Worm (Caenorhabditis elegans) whole organism, young adult: ENCODE results near the gene lec-7.
A peak's percentile ranks its signal among the peaks of the same experiment; 100 is the strongest.

Source experiments
- C17E4.6 ChIP-seq: fragments of 200-800 bp; sonication (Bioruptor generic); IDR thresholded peaks from 2 replicates; pipeline ENCODE4 v1.3.6; 2022; ENCODE audit warnings: missing genetic modification reagents, missing genetic modification characterization, missing compliant biosample characterization
- D2030.7 ChIP-seq: fragments of 200-800 bp; sonication (Bioruptor generic); IDR thresholded peaks from 2 replicates; pipeline ENCODE4 v1.3.6; 2022; ENCODE audit warnings: missing genetic modification reagents, missing genetic modification characterization, missing compliant biosample characterization
- F10E7.11 ChIP-seq: sonication (generic microtip); optimal IDR thresholded peaks from 2 replicates; lab custom pipeline; 2017; ENCODE audit warnings: mild to moderate bottlenecking, missing genetic modification characterization, moderate library complexity, missing compliant biosample characterization
- F22D6.2 ChIP-seq: sonication (generic microtip); optimal IDR thresholded peaks from 2 replicates; lab custom pipeline; 2016; ENCODE audit warnings: mild to moderate bottlenecking, missing genetic modification characterization, missing compliant biosample characterization
- F23B12.7 ChIP-seq: sonication (generic microtip); optimal IDR thresholded peaks from 2 replicates; lab custom pipeline; 2017; ENCODE audit warnings: missing genetic modification characterization, mild to moderate bottlenecking, missing compliant biosample characterization, antibody characterized with exemption, moderate library complexity; ENCODE audit not compliant: insufficient read depth
- F39B2.1 ChIP-seq: fragments of 200-800 bp; sonication (Bioruptor generic); IDR thresholded peaks from 2 replicates; pipeline ENCODE4 v1.3.6; 2022; ENCODE audit warnings: missing genetic modification reagents, missing genetic modification characterization, missing compliant biosample characterization
- F57A8.1 ChIP-seq: fragments of 200-800 bp; sonication (Bioruptor generic); optimal IDR thresholded peaks from 2 replicates; lab custom pipeline; 2018; ENCODE audit warnings: mild to moderate bottlenecking, missing genetic modification characterization, moderate library complexity, missing compliant biosample characterization
- K12H6.12 ChIP-seq: fragments of 200-800 bp; sonication (Bioruptor generic); optimal IDR thresholded peaks from 2 replicates; lab custom pipeline; 2018; ENCODE audit warnings: mild to moderate bottlenecking, missing genetic modification characterization, missing compliant biosample characterization
- Y53G8AR.9 ChIP-seq: fragments of 200-800 bp; sonication (Bioruptor generic); conservative IDR thresholded peaks from 2 replicates; pipeline ENCODE4 v1.3.6; 2022; ENCODE audit warnings: missing genetic modification reagents, missing genetic modification characterization, missing compliant biosample characterization
- Y95B8A.8 ChIP-seq: fragments of 200-800 bp; sonication (Bioruptor generic); IDR thresholded peaks from 2 replicates; pipeline ENCODE4 v1.3.6; 2022; ENCODE audit warnings: missing genetic modification reagents, missing genetic modification characterization, missing compliant biosample characterization
- aptf-2 ChIP-seq: fragments of 200-800 bp; sonication (Bioruptor generic); conservative IDR thresholded peaks from 2 replicates; pipeline ENCODE4 v1.3.6; 2022; ENCODE audit warnings: missing genetic modification reagents, missing genetic modification characterization, missing compliant biosample characterization
- aptf-3 ChIP-seq: fragments of 200-800 bp; sonication (Bioruptor generic); IDR thresholded peaks from 2 replicates; pipeline ENCODE4 v1.3.6; 2022; ENCODE audit warnings: missing genetic modification characterization, missing compliant biosample characterization
- ceh-27 ChIP-seq: fragments of 200-800 bp; sonication (Bioruptor generic); optimal IDR thresholded peaks from 2 replicates; lab custom pipeline; 2018; ENCODE audit warnings: mild to moderate bottlenecking, missing genetic modification characterization, moderate library complexity, missing compliant biosample characterization
- ceh-91 ChIP-seq: fragments of 200-800 bp; sonication (Bioruptor generic); IDR thresholded peaks from 2 replicates; pipeline ENCODE4 v1.3.6; 2022; ENCODE audit warnings: missing genetic modification reagents, missing genetic modification characterization, missing compliant biosample characterization
- dpff-1 ChIP-seq: sonication (generic microtip); optimal IDR thresholded peaks from 2 replicates; lab custom pipeline; 2017; ENCODE audit warnings: mild to moderate bottlenecking, missing genetic modification characterization, missing compliant biosample characterization
- dpl-1 ChIP-seq: fragments of 150-350 bp; optimal IDR thresholded peaks from 2 replicates; lab custom pipeline; 2014; ENCODE audit warnings: missing biosample characterization, missing genetic modification reagents, missing genetic modification characterization
- efl-1 ChIP-seq: fragments of 150-350 bp; optimal IDR thresholded peaks from 2 replicates; lab custom pipeline; 2014; ENCODE audit warnings: missing biosample characterization, missing genetic modification reagents, missing genetic modification characterization
- ekl-4 ChIP-seq: fragments of 200-800 bp; sonication (Bioruptor generic); IDR thresholded peaks from 2 replicates; pipeline ENCODE4 v1.3.6; 2022; ENCODE audit warnings: missing genetic modification reagents, missing genetic modification characterization, missing compliant biosample characterization
- fkh-3 ChIP-seq: sonication (generic microtip); optimal IDR thresholded peaks from 2 replicates; lab custom pipeline; 2016; ENCODE audit warnings: mild to moderate bottlenecking, missing genetic modification characterization, missing compliant biosample characterization
- hmg-1.2 ChIP-seq: fragments of 200-800 bp; sonication (Bioruptor generic); IDR thresholded peaks from 2 replicates; pipeline ENCODE4 v1.3.6; 2022; ENCODE audit warnings: missing genetic modification reagents, missing genetic modification characterization, missing compliant biosample characterization
- hrde-1 ChIP-seq: sonication (generic microtip); optimal IDR thresholded peaks from 2 replicates; lab custom pipeline; 2016; ENCODE audit warnings: missing genetic modification characterization, mild to moderate bottlenecking, missing compliant biosample characterization, moderate library complexity, missing genotype, missing genetic modification reagents, borderline replicate concordance
- hsf-1 ChIP-seq: fragments of 200-800 bp; sonication (Bioruptor generic); IDR thresholded peaks from 2 replicates; pipeline ENCODE4 v1.3.6; 2022; ENCODE audit warnings: missing genetic modification reagents, missing genetic modification characterization, missing compliant biosample characterization
- lin-26 ChIP-seq: fragments of 200-800 bp; sonication (Bioruptor generic); IDR thresholded peaks from 2 replicates; pipeline ENCODE4 v1.3.6; 2022; ENCODE audit warnings: missing genetic modification reagents, missing genetic modification characterization, missing compliant biosample characterization
- lir-1 ChIP-seq: fragments of 200-800 bp; sonication (Bioruptor generic); conservative IDR thresholded peaks from 2 replicates; pipeline ENCODE4 v1.3.6; 2022; ENCODE audit warnings: missing genetic modification reagents, missing genetic modification characterization, missing compliant biosample characterization
- madf-10 ChIP-seq: sonication (generic microtip); optimal IDR thresholded peaks from 2 replicates; lab custom pipeline; 2016; ENCODE audit warnings: mild to moderate bottlenecking, missing genetic modification characterization, missing compliant biosample characterization
- madf-3 ChIP-seq: fragments of 200-800 bp; sonication (Bioruptor generic); IDR thresholded peaks from 2 replicates; pipeline ENCODE4 v1.3.6; 2022; ENCODE audit warnings: missing genetic modification reagents, missing genetic modification characterization, missing compliant biosample characterization
- madf-6 ChIP-seq: fragments of 200-800 bp; sonication (Bioruptor generic); IDR thresholded peaks from 2 replicates; pipeline ENCODE4 v1.3.6; 2022; ENCODE audit warnings: missing genetic modification reagents, missing genetic modification characterization, missing compliant biosample characterization
- madf-8 ChIP-seq: fragments of 200-800 bp; sonication (Bioruptor generic); conservative IDR thresholded peaks from 2 replicates; pipeline ENCODE4 v1.3.6; 2022; ENCODE audit warnings: missing genetic modification reagents, missing genetic modification characterization, missing compliant biosample characterization
- mes-4 ChIP-seq: sonication (generic microtip); optimal IDR thresholded peaks from 2 replicates; lab custom pipeline; 2016; ENCODE audit warnings: missing genotype, missing genetic modification characterization, missing compliant biosample characterization
- nhr-179 ChIP-seq: sonication (generic microtip); optimal IDR thresholded peaks from 2 replicates; lab custom pipeline; 2016; ENCODE audit warnings: mild to moderate bottlenecking, missing genetic modification characterization, missing compliant biosample characterization
- nhr-80 ChIP-seq: sonication (generic microtip); optimal IDR thresholded peaks from 2 replicates; lab custom pipeline; 2016; ENCODE audit warnings: missing genetic modification characterization, missing compliant biosample characterization
- pbrm-1 ChIP-seq: fragments of 200-800 bp; sonication (Bioruptor generic); IDR thresholded peaks from 2 replicates; pipeline ENCODE4 v1.3.6; 2022; ENCODE audit warnings: missing genetic modification reagents, missing genetic modification characterization, missing compliant biosample characterization
- rcor-1 ChIP-seq: fragments of 200-800 bp; sonication (Bioruptor generic); IDR thresholded peaks from 2 replicates; pipeline ENCODE4 v1.3.6; 2022; ENCODE audit warnings: missing genetic modification reagents, missing genetic modification characterization, missing compliant biosample characterization
- rec-8 ChIP-seq, 2 experiments: sonication (generic microtip); optimal IDR thresholded peaks; 2 replicates each; lab custom pipeline; 2016; ENCODE audit warnings: mild to moderate bottlenecking in 2 of 2, missing genetic modification characterization in 2 of 2, missing genetic modification reagents in 2 of 2, missing genotype in 2 of 2, missing biosample characterization in 1 of 2, missing compliant biosample characterization in 1 of 2, moderate library complexity in 1 of 2
- sea-2 ChIP-seq: fragments of 200-800 bp; sonication (Bioruptor generic); IDR thresholded peaks from 2 replicates; pipeline ENCODE4 v1.3.6; 2022; ENCODE audit warnings: missing genetic modification characterization, missing compliant biosample characterization
- snpc-3.4 ChIP-seq: sonication (generic microtip); optimal IDR thresholded peaks from 2 replicates; lab custom pipeline; 2017; ENCODE audit warnings: missing genetic modification characterization, mild to moderate bottlenecking, missing compliant biosample characterization, antibody characterized with exemption, moderate library complexity, missing genotype, missing genetic modification reagents
- xnd-1 ChIP-seq: sonication (generic microtip); optimal IDR thresholded peaks from 2 replicates; lab custom pipeline; 2016; ENCODE audit warnings: missing genotype, missing genetic modification reagents, missing genetic modification characterization, missing compliant biosample characterization
- ztf-25 ChIP-seq: fragments of 200-800 bp; sonication (Bioruptor generic); IDR thresholded peaks from 2 replicates; pipeline ENCODE4 v1.3.6; 2022; ENCODE audit warnings: missing genetic modification reagents, missing genetic modification characterization, missing compliant biosample characterization

Gene lec-7

DNA sequence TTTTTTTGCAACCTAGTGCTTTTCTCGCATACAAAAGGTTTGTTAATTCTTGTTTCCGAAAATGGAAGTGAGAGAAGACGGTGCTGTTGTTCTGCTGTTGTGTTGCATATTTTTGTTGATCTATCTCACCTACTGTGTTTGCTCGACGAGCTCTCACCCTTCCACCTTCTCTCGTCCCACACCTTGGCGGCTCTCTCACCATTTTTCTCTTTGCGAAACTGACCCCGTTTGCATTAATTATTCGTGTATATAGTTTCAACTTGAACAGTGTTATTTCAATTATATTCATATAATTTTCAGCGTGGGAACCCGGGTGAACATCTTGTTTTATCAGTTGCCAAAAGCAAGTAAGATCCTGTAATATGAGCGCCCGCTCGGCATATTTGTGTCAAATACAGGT is 25.3 kb downstream of the lec-7 start, which contains the start of gene R07B1.9:
Gene R07B1.9, plus strand, starts transcription at position 301 of the 400 bp plus-strand sequence.
- TF ChIP-seq F23B12.7 (tag; lab: Kevin White, UChicago) (no peak), sea-2 (GFP tag; lab: Robert Waterston, UW) (no peak), F57A8.1 (GFP tag; lab: Kevin White, UChicago) (no peak), ceh-27 (GFP tag; lab: Kevin White, UChicago) (no peak), mes-4 (tag; lab: Kevin White, UChicago) (no peak), lir-1 (GFP tag; lab: Robert Waterston, UW) (no peak), ceh-91 (GFP tag; lab: Robert Waterston, UW) (no peak), madf-10 (tag; lab: Kevin White, UChicago) (no peak), rec-8 (tag; optimal IDR thresholded peaks at IDR 0.05; lab: Kevin White, UChicago) (no peak), ekl-4 (GFP tag; lab: Robert Waterston, UW) (no peak), nhr-179 (tag; lab: Kevin White, UChicago) (no peak), snpc-3.4 (tag; lab: Kevin White, UChicago) (no peak), lin-26 (GFP tag; lab: Robert Waterston, UW) (no peak), C17E4.6 (no peak), rcor-1 (GFP tag; lab: Robert Waterston, UW) (no peak)
- TF ChIP-seq, all 124 proteins: peak for 0

DNA sequence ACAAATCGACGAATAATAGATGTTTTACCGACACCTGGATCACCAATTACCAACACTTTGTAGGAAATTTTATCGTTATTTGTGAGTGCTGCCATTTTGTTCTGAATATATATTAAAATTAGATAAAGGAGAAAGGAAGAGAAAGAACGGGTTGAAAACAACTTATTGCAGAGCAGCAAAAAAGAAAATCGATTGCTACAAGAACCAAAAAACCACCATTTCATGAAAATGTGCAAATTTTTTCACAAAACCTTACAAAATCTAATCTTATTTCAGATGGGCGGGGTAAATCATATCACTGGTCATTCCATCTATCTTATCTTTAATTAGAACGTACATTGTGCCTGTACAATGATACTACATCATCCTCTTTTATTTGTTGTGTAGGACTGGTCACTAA is 30.3 kb downstream of the lec-7 start, which contains the start of gene glo-1:
Gene glo-1, minus strand, starts transcription at position 101 of the 400 bp plus-strand sequence.
- no peak for TF ChIP-seq hrde-1 (tag; lab: Kevin White, UChicago)
- TF ChIP-seq F39B2.1: no peak
- no peak for TF ChIP-seq Y53G8AR.9 (GFP tag; lab: Robert Waterston, UW)
- no peak for TF ChIP-seq fkh-3
- TF ChIP-seq pbrm-1: no peak
- no peak for TF ChIP-seq ztf-25 (GFP tag; lab: Robert Waterston, UW)
- TF ChIP-seq F22D6.2: no peak

DNA sequence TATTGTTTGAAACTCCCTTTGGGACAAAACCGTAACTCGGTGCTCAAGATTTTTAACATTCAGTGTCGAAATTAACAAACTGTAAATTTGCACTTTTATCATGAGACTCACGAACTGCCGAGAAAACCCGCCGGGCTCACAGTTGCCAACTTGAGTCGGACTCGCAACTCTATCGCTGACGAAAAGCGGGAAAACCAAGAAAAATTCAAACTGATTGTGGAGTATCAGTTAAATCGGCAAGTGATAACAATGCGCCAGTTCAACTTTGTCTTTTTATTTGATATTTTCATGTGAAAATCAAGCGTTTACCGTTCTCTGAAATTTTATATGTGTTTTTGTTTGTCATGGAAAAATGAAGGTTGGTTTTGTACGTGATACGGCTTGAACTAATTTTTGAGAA is 30.7 kb downstream of the lec-7 start:
- TF ChIP-seq nhr-80 (tag; lab: Kevin White, UChicago) (peak; percentile 68), madf-3 (no peak)
- TF ChIP-seq, all 124 proteins: peak for 1

DNA sequence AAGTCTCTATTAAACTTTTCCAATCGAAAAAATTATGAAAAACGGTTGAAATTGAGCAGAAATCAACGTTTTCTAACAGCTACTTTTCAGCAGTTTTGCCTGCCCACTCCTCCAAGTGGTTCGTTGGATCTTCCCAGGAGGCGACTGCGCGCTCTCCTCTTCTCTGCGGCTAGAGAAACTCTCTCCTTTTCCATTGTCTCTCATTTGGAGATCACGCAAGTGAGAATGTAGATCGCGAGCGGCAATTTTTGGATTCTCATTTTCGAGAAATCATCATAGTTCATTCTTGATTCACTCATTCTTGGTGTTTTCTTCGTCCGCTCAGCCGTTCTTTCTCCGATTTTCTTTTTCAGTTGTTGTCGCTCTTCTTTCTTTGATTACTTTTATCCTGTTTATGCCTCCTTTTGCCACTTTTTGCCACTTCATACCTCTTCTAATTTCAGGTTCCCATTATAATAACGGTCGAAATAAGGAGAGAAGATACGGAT is 32.0 kb downstream of the lec-7 start, which contains the start of gene mrp-4:
Gene mrp-4, plus strand, starts transcription at position 438 of the 488 bp plus-strand sequence.
- TF ChIP-seq madf-3 (0 out of 2 replicates have a peak, but pooled peaks have one; percentile 53), madf-8 (GFP tag; lab: Robert Waterston, UW) (peak; percentile 41), hmg-1.2 (GFP tag; lab: Robert Waterston, UW) (peak; percentile 82), aptf-3 (GFP tag; lab: Robert Waterston, UW) (peak; percentile 99), hsf-1 (GFP tag; lab: Robert Waterston, UW) (peak; percentile 63), aptf-2 (GFP tag; lab: Robert Waterston, UW) (peak; percentile 100), Y95B8A.8 (GFP tag; lab: Robert Waterston, UW) (0 out of 2 replicates have a peak, but pooled peaks have one; percentile 10), D2030.7 (peak; percentile 60), efl-1 (peak; percentile 90), K12H6.12 (tag; lab: Kevin White, UChicago) (no peak), F10E7.11 (tag; lab: Kevin White, UChicago) (no peak), dpff-1 (tag; lab: Kevin White, UChicago) (no peak), xnd-1 (tag; lab: Kevin White, UChicago) (peak; percentile 19), madf-6 (GFP tag; lab: Robert Waterston, UW) (peak; percentile 77), dpl-1 (GFP tag; lab: Kevin White, UChicago) (peak; percentile 36)
